Worm (Caenorhabditis elegans): ENCODE data around the gene Y17G7B.21.

ce11 chrII:11979449-11980095, 2.1 kb upstream of the Y17G7B.21 start, which contains the start of the genes ash-2 and Y17G7B.20:
- TF ChIP-seq nhr-12 (tag; optimal IDR thresholded peaks at IDR 0.05) (no peak), pqm-1 (tag; optimal IDR thresholded peaks at IDR 0.05) (no peak), pha-4 (tag; optimal IDR thresholded peaks at IDR 0.05) (peak; percentile 18), zag-1 (tag; optimal IDR thresholded peaks at IDR 0.05) (no peak), skn-1 (tag; optimal IDR thresholded peaks at IDR 0.05) (no peak), nhr-11 (tag; optimal IDR thresholded peaks at IDR 0.05) (no peak), ceh-82 (tag; optimal IDR thresholded peaks at IDR 0.05) (no peak), elt-3 (tag; optimal IDR thresholded peaks at IDR 0.05) (no peak), lin-39 (tag; optimal IDR thresholded peaks at IDR 0.05) (peak; percentile 33), lsy-12 (tag; optimal IDR thresholded peaks at IDR 0.05) (no peak), aly-2 (tag; optimal IDR thresholded peaks at IDR 0.05) (no peak), ceh-9 (tag; optimal IDR thresholded peaks at IDR 0.05) (no peak), ztf-4 (tag; optimal IDR thresholded peaks at IDR 0.05) (no peak)
